Worm (Caenorhabditis elegans) whole organism, young adult: ENCODE data around the gene acer-1.

Source experiments
- B0019.2 ChIP-seq: fragments of 200-800 bp; sonication (Bioruptor generic); conservative IDR thresholded peaks from 2 replicates; pipeline ENCODE4 v1.3.6; 2022; ENCODE audit warnings: missing genetic modification reagents, missing genetic modification characterization, missing compliant biosample characterization
- B0261.1 ChIP-seq: sonication (generic microtip); optimal IDR thresholded peaks from 2 replicates; lab custom pipeline; 2016; ENCODE audit warnings: mild to moderate bottlenecking, missing genetic modification characterization, moderate library complexity, missing compliant biosample characterization
- B0336.3 ChIP-seq: fragments of 200-800 bp; sonication (Bioruptor generic); IDR thresholded peaks from 2 replicates; pipeline ENCODE4 v1.3.6; 2022; ENCODE audit warnings: missing genetic modification characterization, missing compliant biosample characterization
- F10E7.11 ChIP-seq: sonication (generic microtip); optimal IDR thresholded peaks from 2 replicates; lab custom pipeline; 2017; ENCODE audit warnings: mild to moderate bottlenecking, missing genetic modification characterization, moderate library complexity, missing compliant biosample characterization
- F37B4.10 ChIP-seq: fragments of 200-800 bp; sonication (Bioruptor generic); IDR thresholded peaks from 2 replicates; pipeline ENCODE4 v1.3.6; 2022; ENCODE audit warnings: missing genetic modification characterization, missing compliant biosample characterization
- F55B11.4 ChIP-seq: sonication (generic microtip); optimal IDR thresholded peaks from 2 replicates; lab custom pipeline; 2016; ENCODE audit warnings: missing compliant biosample characterization, missing genetic modification characterization, borderline replicate concordance; ENCODE audit not compliant: insufficient read depth
- T26A5.8 ChIP-seq: sonication (generic microtip); optimal IDR thresholded peaks from 2 replicates; lab custom pipeline; 2016; ENCODE audit warnings: missing genetic modification characterization, missing compliant biosample characterization
- Y67H2A.10 ChIP-seq: fragments of 200-800 bp; sonication (Bioruptor generic); conservative IDR thresholded peaks from 2 replicates; pipeline ENCODE4 v1.3.6; 2022; ENCODE audit warnings: missing genetic modification reagents, missing genetic modification characterization, missing compliant biosample characterization
- Y95B8A.8 ChIP-seq: fragments of 200-800 bp; sonication (Bioruptor generic); IDR thresholded peaks from 2 replicates; pipeline ENCODE4 v1.3.6; 2022; ENCODE audit warnings: missing genetic modification reagents, missing genetic modification characterization, missing compliant biosample characterization
- ama-1 ChIP-seq, 3 experiments: fragments of 150-350 bp in 1 of 3; sonication (generic microtip) in 2 of 3; optimal IDR thresholded peaks; 2 replicates each; lab custom pipeline; 2014 to 2018; ENCODE audit warnings: missing biosample characterization in 2 of 3, missing genetic modification characterization in 2 of 3, missing genetic modification reagents in 2 of 3
- aptf-2 ChIP-seq: fragments of 200-800 bp; sonication (Bioruptor generic); conservative IDR thresholded peaks from 2 replicates; pipeline ENCODE4 v1.3.6; 2022; ENCODE audit warnings: missing genetic modification reagents, missing genetic modification characterization, missing compliant biosample characterization
- atf-7 ChIP-seq: sonication (generic microtip); optimal IDR thresholded peaks from 2 replicates; lab custom pipeline; 2017; ENCODE audit warnings: mild to moderate bottlenecking, missing genetic modification characterization, missing compliant biosample characterization
- athp-1 ChIP-seq: sonication (generic microtip); optimal IDR thresholded peaks from 2 replicates; lab custom pipeline; 2017; ENCODE audit warnings: mild to moderate bottlenecking, missing genetic modification characterization, missing compliant biosample characterization
- attf-3 ChIP-seq: fragments of 200-800 bp; sonication (Bioruptor generic); conservative IDR thresholded peaks from 2 replicates; pipeline ENCODE4 v1.3.6; 2022; ENCODE audit warnings: missing genetic modification reagents, missing genetic modification characterization, missing compliant biosample characterization
- attf-5 ChIP-seq: fragments of 200-800 bp; sonication (Bioruptor generic); optimal IDR thresholded peaks from 2 replicates; lab custom pipeline; 2018; ENCODE audit warnings: mild to moderate bottlenecking, missing genetic modification characterization, missing compliant biosample characterization
- attf-6 ChIP-seq: fragments of 200-800 bp; sonication (Bioruptor generic); IDR thresholded peaks from 2 replicates; pipeline ENCODE4 v1.3.6; 2022; ENCODE audit warnings: missing genetic modification reagents, missing genetic modification characterization, missing compliant biosample characterization
- bed-1 ChIP-seq: fragments of 200-800 bp; sonication (Bioruptor generic); IDR thresholded peaks from 2 replicates; pipeline ENCODE4 v1.3.6; 2022; ENCODE audit warnings: missing genetic modification reagents, missing genetic modification characterization, missing compliant biosample characterization
- cebp-2 ChIP-seq: fragments of 200-800 bp; sonication (Bioruptor generic); IDR thresholded peaks from 2 replicates; pipeline ENCODE4 v1.3.6; 2022; ENCODE audit warnings: missing genetic modification characterization, missing compliant biosample characterization
- ceh-79 ChIP-seq: sonication (generic microtip); optimal IDR thresholded peaks from 2 replicates; lab custom pipeline; 2017; ENCODE audit warnings: mild to moderate bottlenecking, missing genetic modification characterization, missing compliant biosample characterization
- ceh-91 ChIP-seq: fragments of 200-800 bp; sonication (Bioruptor generic); IDR thresholded peaks from 2 replicates; pipeline ENCODE4 v1.3.6; 2022; ENCODE audit warnings: missing genetic modification reagents, missing genetic modification characterization, missing compliant biosample characterization
- ekl-4 ChIP-seq: fragments of 200-800 bp; sonication (Bioruptor generic); IDR thresholded peaks from 2 replicates; pipeline ENCODE4 v1.3.6; 2022; ENCODE audit warnings: missing genetic modification reagents, missing genetic modification characterization, missing compliant biosample characterization
- him-1 ChIP-seq: sonication (generic microtip); optimal IDR thresholded peaks from 2 replicates; lab custom pipeline; 2016; ENCODE audit warnings: missing genotype, missing genetic modification reagents, missing genetic modification characterization, missing compliant biosample characterization
- hmg-1.2 ChIP-seq: fragments of 200-800 bp; sonication (Bioruptor generic); IDR thresholded peaks from 2 replicates; pipeline ENCODE4 v1.3.6; 2022; ENCODE audit warnings: missing genetic modification reagents, missing genetic modification characterization, missing compliant biosample characterization
- hrde-1 ChIP-seq: sonication (generic microtip); optimal IDR thresholded peaks from 2 replicates; lab custom pipeline; 2016; ENCODE audit warnings: missing genetic modification characterization, mild to moderate bottlenecking, missing compliant biosample characterization, moderate library complexity, missing genotype, missing genetic modification reagents, borderline replicate concordance
- hsf-1 ChIP-seq: fragments of 200-800 bp; sonication (Bioruptor generic); IDR thresholded peaks from 2 replicates; pipeline ENCODE4 v1.3.6; 2022; ENCODE audit warnings: missing genetic modification reagents, missing genetic modification characterization, missing compliant biosample characterization
- lag-1 ChIP-seq: fragments of 200-800 bp; sonication (Bioruptor generic); IDR thresholded peaks from 2 replicates; pipeline ENCODE4 v1.3.6; 2022; ENCODE audit warnings: missing genetic modification reagents, missing genetic modification characterization, missing compliant biosample characterization
- let-526 ChIP-seq: fragments of 200-800 bp; sonication (Bioruptor generic); IDR thresholded peaks from 2 replicates; pipeline ENCODE4 v1.3.6; 2022; ENCODE audit warnings: missing genetic modification reagents, missing genetic modification characterization, missing compliant biosample characterization
- lin-26 ChIP-seq: fragments of 200-800 bp; sonication (Bioruptor generic); IDR thresholded peaks from 2 replicates; pipeline ENCODE4 v1.3.6; 2022; ENCODE audit warnings: missing genetic modification reagents, missing genetic modification characterization, missing compliant biosample characterization
- lir-1 ChIP-seq: fragments of 200-800 bp; sonication (Bioruptor generic); conservative IDR thresholded peaks from 2 replicates; pipeline ENCODE4 v1.3.6; 2022; ENCODE audit warnings: missing genetic modification reagents, missing genetic modification characterization, missing compliant biosample characterization
- lsl-1 ChIP-seq: fragments of 200-800 bp; sonication (Bioruptor generic); optimal IDR thresholded peaks from 2 replicates; lab custom pipeline; 2018; ENCODE audit warnings: mild to moderate bottlenecking, missing genetic modification characterization, moderate library complexity, missing compliant biosample characterization
- mel-28 ChIP-seq: sonication (generic microtip); optimal IDR thresholded peaks from 2 replicates; lab custom pipeline; 2016; ENCODE audit warnings: borderline replicate concordance, mild to moderate bottlenecking, missing genetic modification characterization, missing compliant biosample characterization
- nfya-1 ChIP-seq: sonication (generic microtip); optimal IDR thresholded peaks from 2 replicates; lab custom pipeline; 2017; ENCODE audit warnings: antibody characterized with exemption, missing compliant biosample characterization, missing genetic modification characterization, borderline replicate concordance; ENCODE audit not compliant: insufficient read depth
- nhr-120 ChIP-seq: fragments of 200-800 bp; sonication (Bioruptor generic); IDR thresholded peaks from 2 replicates; pipeline ENCODE4 v1.3.6; 2022; ENCODE audit warnings: missing genetic modification characterization, missing compliant biosample characterization
- nhr-179 ChIP-seq: sonication (generic microtip); optimal IDR thresholded peaks from 2 replicates; lab custom pipeline; 2016; ENCODE audit warnings: mild to moderate bottlenecking, missing genetic modification characterization, missing compliant biosample characterization
- nhr-27 ChIP-seq: fragments of 200-800 bp; sonication (Bioruptor generic); optimal IDR thresholded peaks from 2 replicates; lab custom pipeline; 2018; ENCODE audit warnings: mild to moderate bottlenecking, missing genetic modification characterization, moderate library complexity, missing compliant biosample characterization
- nhr-90 ChIP-seq: sonication (generic microtip); optimal IDR thresholded peaks from 2 replicates; lab custom pipeline; 2016; ENCODE audit warnings: missing genotype, mild to moderate bottlenecking, missing genetic modification characterization, missing compliant biosample characterization
- pbrm-1 ChIP-seq: fragments of 200-800 bp; sonication (Bioruptor generic); IDR thresholded peaks from 2 replicates; pipeline ENCODE4 v1.3.6; 2022; ENCODE audit warnings: missing genetic modification reagents, missing genetic modification characterization, missing compliant biosample characterization
- pha-4 ChIP-seq: fragments of 150-350 bp; sonication (generic microtip); optimal IDR thresholded peaks from 2 replicates; lab custom pipeline; 2014; ENCODE audit warnings: missing biosample characterization, missing genetic modification reagents, missing genetic modification characterization
- rpc-1 ChIP-seq, 2 experiments: fragments of 150-350 bp in 1 of 2; sonication (generic microtip) in 1 of 2; optimal IDR thresholded peaks; 2 replicates each; lab custom pipeline; 2014 to 2018; ENCODE audit warnings: missing biosample characterization in 1 of 2, missing genetic modification characterization in 1 of 2, missing genetic modification reagents in 1 of 2, missing genotype in 1 of 2
- sea-2 ChIP-seq: fragments of 200-800 bp; sonication (Bioruptor generic); IDR thresholded peaks from 2 replicates; pipeline ENCODE4 v1.3.6; 2022; ENCODE audit warnings: missing genetic modification characterization, missing compliant biosample characterization
- snpc-1.1 ChIP-seq: sonication (generic microtip); optimal IDR thresholded peaks from 2 replicates; lab custom pipeline; 2017; ENCODE audit warnings: missing genetic modification characterization, mild to moderate bottlenecking, missing compliant biosample characterization, antibody characterized with exemption, moderate library complexity, missing genotype, missing genetic modification reagents; ENCODE audit not compliant: insufficient read depth
- tbp1 ChIP-seq: fragments of 200-800 bp; sonication (Bioruptor generic); optimal IDR thresholded peaks from 2 replicates; lab custom pipeline; 2018; ENCODE audit warnings: mild to moderate bottlenecking, missing genetic modification characterization, missing compliant biosample characterization
- xnd-1 ChIP-seq: sonication (generic microtip); optimal IDR thresholded peaks from 2 replicates; lab custom pipeline; 2016; ENCODE audit warnings: missing genotype, missing genetic modification reagents, missing genetic modification characterization, missing compliant biosample characterization
- zim-3 ChIP-seq: sonication (generic microtip); optimal IDR thresholded peaks from 2 replicates; lab custom pipeline; 2017; ENCODE audit warnings: mild to moderate bottlenecking, missing genetic modification characterization, moderate library complexity, missing compliant biosample characterization
- ztf-26 ChIP-seq: sonication (generic microtip); optimal IDR thresholded peaks from 2 replicates; lab custom pipeline; 2017; ENCODE audit warnings: missing genetic modification characterization, missing compliant biosample characterization

acer-1 gene

DNA sequence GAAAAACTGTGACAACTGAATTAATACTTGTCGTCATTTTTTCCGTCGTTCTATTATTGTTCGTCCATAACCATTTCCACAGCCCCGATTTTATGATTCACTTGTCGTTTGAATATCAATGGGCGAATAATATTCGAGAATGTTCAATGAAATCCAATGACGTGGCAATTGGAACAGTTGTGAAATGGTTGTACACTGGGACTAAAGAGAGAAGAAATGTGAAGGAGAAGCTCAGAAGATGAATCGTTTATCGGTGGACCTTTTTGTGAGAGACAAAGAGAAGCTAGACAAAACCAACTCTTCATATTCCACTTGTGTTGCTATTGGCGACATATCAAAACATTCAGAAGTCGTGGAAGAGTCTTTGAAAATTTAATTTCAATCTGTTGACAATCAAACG lies 19.4 kb downstream of the acer-1 start, which contains the start of gene clhm-1:
TSS of gene clhm-1 (minus strand) at position 207 of the 400 bp plus-strand sequence.
- TF ChIP-seq atf-7 (tag; lab: Kevin White, UChicago) = no peak
- TF ChIP-seq lag-1 (GFP tag; lab: Robert Waterston, UW) = no peak
- no peak for TF ChIP-seq aptf-2 (GFP tag; lab: Robert Waterston, UW)
- TF ChIP-seq T26A5.8 = no peak
- TF ChIP-seq pha-4 (tag; lab: Kevin White, UChicago) = no peak
- no peak for TF ChIP-seq hsf-1
- no peak for TF ChIP-seq B0019.2 (GFP tag; lab: Robert Waterston, UW)
- TF ChIP-seq him-1 = no peak
- TF ChIP-seq, all 124 proteins: peak for 0

DNA sequence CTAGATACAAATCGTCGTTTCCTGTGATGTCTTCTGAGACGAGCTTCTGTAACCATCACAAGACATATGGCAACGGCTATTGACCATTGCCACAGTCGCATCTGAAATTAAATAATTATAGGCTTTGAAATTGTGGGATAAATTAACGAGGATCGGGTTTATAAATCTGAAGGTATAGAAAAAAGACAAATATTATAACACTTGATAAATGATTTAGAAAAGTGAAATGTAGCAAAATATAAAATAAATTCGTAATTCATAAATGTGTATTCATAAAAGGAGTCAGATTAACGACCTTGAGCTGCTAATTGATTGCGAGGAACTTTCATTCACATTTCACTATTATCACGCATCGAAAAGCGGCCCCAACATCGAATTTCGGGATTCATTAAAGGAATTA lies 26.5 kb downstream of the acer-1 start, which contains the start of gene aff-1:
TSS of gene aff-1 (minus strand) at position 101 of the 400 bp plus-strand sequence.
- TF ChIP-seq pbrm-1 (no peak), hmg-1.2 (no peak), sea-2 (GFP tag; lab: Robert Waterston, UW) (no peak), B0336.3 (GFP tag; lab: Robert Waterston, UW) (no peak), ama-1 (optimal IDR thresholded peaks at IDR 0.05; lab: Kevin White, UChicago) (no peak), ama-1 (GFP tag; optimal IDR thresholded peaks at IDR 0.05; lab: Kevin White, UChicago) (no peak), ekl-4 (no peak), ztf-26 (tag; lab: Kevin White, UChicago) (no peak), Y67H2A.10 (GFP tag; lab: Robert Waterston, UW) (no peak), nhr-120 (no peak), F37B4.10 (no peak), lir-1 (GFP tag; lab: Robert Waterston, UW) (no peak), tbp1 (GFP tag; lab: Kevin White, UChicago) (no peak), lag-1 (GFP tag; lab: Robert Waterston, UW) (no peak), ceh-79 (tag; lab: Kevin White, UChicago) (no peak), let-526 (no peak), nhr-90 (tag; lab: Kevin White, UChicago) (no peak), zim-3 (tag; lab: Kevin White, UChicago) (no peak), bed-1 (GFP tag; lab: Robert Waterston, UW) (no peak), snpc-1.1 (no peak), Y95B8A.8 (GFP tag; lab: Robert Waterston, UW) (no peak)

DNA sequence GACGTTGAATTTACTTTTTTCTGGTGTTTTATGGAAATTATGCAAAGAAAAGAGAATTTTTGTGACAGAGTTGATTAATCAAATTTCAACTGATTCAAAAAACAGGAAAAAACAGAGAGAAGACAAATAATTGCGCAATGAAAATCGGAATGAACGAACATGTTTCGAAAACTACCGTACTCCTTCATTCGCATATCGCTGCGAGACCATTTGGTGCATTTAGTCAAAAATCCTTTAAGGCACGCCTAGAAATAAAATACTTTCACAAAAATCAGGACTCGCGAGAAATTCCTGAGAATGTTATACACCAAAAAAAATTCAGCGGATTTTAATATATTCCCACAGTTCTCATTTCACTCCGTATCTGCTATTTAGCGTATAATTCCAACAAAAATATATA lies 30.2 kb downstream of the acer-1 start:
- TF ChIP-seq lsl-1 (GFP tag; lab: Kevin White, UChicago) = peak; percentile 83
- TF ChIP-seq attf-5 (GFP tag; lab: Kevin White, UChicago) = no peak
- no peak for TF ChIP-seq B0019.2 (GFP tag; lab: Robert Waterston, UW)
- 0 out of 2 replicates have a peak, but pooled peaks have one; percentile 13 for TF ChIP-seq ceh-91 (GFP tag; lab: Robert Waterston, UW)
- no peak for TF ChIP-seq lin-26 (GFP tag; lab: Robert Waterston, UW)
- TF ChIP-seq attf-6 = no peak
- no peak for TF ChIP-seq athp-1 (tag; lab: Kevin White, UChicago)
- no peak for TF ChIP-seq sea-2 (GFP tag; lab: Robert Waterston, UW)
- TF ChIP-seq hmg-1.2 = no peak
- TF ChIP-seq B0261.1 (tag; lab: Kevin White, UChicago) = no peak
- TF ChIP-seq F37B4.10 = no peak
- no peak for TF ChIP-seq attf-3
- peak; percentile 75 for TF ChIP-seq xnd-1 (tag; lab: Kevin White, UChicago)
- TF ChIP-seq cebp-2 = no peak
- no peak for TF ChIP-seq lir-1 (GFP tag; lab: Robert Waterston, UW)
- TF ChIP-seq F10E7.11 (tag; lab: Kevin White, UChicago) = no peak
- TF ChIP-seq nfya-1 (tag; lab: Kevin White, UChicago) = no peak
- TF ChIP-seq nhr-27 (tag; lab: Kevin White, UChicago) = no peak
- no peak for TF ChIP-seq rpc-1 (optimal IDR thresholded peaks at IDR 0.05; lab: Kevin White, UChicago)
- TF ChIP-seq rpc-1 (tag; optimal IDR thresholded peaks at IDR 0.05; lab: Kevin White, UChicago) = no peak
- no peak for TF ChIP-seq lag-1 (GFP tag; lab: Robert Waterston, UW)
- TF ChIP-seq mel-28 (tag; lab: Kevin White, UChicago) = no peak
- TF ChIP-seq nhr-179 = no peak
- no peak for TF ChIP-seq hrde-1 (tag; lab: Kevin White, UChicago)
- no peak for TF ChIP-seq ama-1 (optimal IDR thresholded peaks at IDR 0.05; lab: Kevin White, UChicago)
- no peak for TF ChIP-seq ama-1 (GFP tag; optimal IDR thresholded peaks at IDR 0.05; lab: Kevin White, UChicago)
- TF ChIP-seq F55B11.4 = no peak
- no peak for TF ChIP-seq T26A5.8
